Fruit fly (Drosophila melanogaster): Measurements from ENCODE around the gene CG4594.
A peak's percentile ranks its signal among the peaks of the same experiment; 100 is the strongest.

DNA sequence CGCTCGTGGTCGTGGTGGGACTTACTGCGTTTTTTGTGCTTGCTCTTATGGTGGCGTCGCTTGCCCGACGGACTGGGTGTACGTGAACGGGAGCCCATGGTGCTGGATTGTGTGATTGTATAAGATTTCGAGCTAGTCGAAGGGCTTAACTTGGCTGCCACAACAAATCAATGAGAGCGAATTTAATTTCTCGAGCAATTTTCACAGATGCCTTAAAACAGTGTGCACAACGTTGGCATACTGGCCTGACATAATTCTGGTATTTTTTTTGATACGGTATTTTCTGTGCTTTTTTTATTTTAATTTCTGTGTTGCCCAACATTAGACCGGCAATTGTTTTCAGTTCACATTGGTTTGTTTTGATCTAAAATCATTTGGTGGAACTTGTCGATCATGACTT is 17.9 kb downstream of the CG4594 start, which contains the start of gene Arglu1:
- TF ChIP-seq lz (GFP tag; optimal IDR thresholded peaks at IDR 0.05) = peak; percentile 41
- no peak for TF ChIP-seq Sox15 (GFP tag; optimal IDR thresholded peaks at IDR 0.05)
- no peak for TF ChIP-seq CG34406 (GFP tag; optimal IDR thresholded peaks at IDR 0.05)
- no peak for TF ChIP-seq CG16779 (tag; optimal IDR thresholded peaks at IDR 0.05)
- TF ChIP-seq Smox (GFP tag; optimal IDR thresholded peaks at IDR 0.05) = no peak
- TF ChIP-seq CG8319 (GFP tag; optimal IDR thresholded peaks at IDR 0.05) = no peak
- no peak for TF ChIP-seq CG6808 (GFP tag; optimal IDR thresholded peaks at IDR 0.05)
- TF ChIP-seq CG10669 (GFP tag; optimal IDR thresholded peaks at IDR 0.05) = no peak
- no peak for TF ChIP-seq CG1621 (tag; optimal IDR thresholded peaks at IDR 0.05)
- no peak for TF ChIP-seq CG8119 (GFP tag; IDR thresholded peaks at IDR 0.05)
- no peak for TF ChIP-seq CG6276 (GFP tag; optimal IDR thresholded peaks at IDR 0.05)
- TF ChIP-seq Ets21C (GFP tag; optimal IDR thresholded peaks at IDR 0.05) = no peak
- TF ChIP-seq CG8632 (GFP tag; optimal IDR thresholded peaks at IDR 0.05) = no peak
- TF ChIP-seq Lpt (GFP tag; optimal IDR thresholded peaks at IDR 0.05) = no peak

Data from whole organism, prepupa.